Worm (Caenorhabditis elegans) whole organism, L1 larva: ENCODE results near the gene klp-7.

Experiments
- C04F5.9 ChIP-seq: sonication (generic microtip); optimal IDR thresholded peaks from 2 replicates; lab custom pipeline; 2016; ENCODE audit warnings: missing genetic modification characterization, missing compliant biosample characterization
- C16A3.4 ChIP-seq: fragments of 150-350 bp; optimal IDR thresholded peaks from 2 replicates; lab custom pipeline; 2014; ENCODE audit warnings: missing biosample characterization, missing genetic modification characterization
- C34B4.2 ChIP-seq: sonication (generic microtip); optimal IDR thresholded peaks from 2 replicates; lab custom pipeline; 2017; ENCODE audit warnings: mild to moderate bottlenecking, missing genetic modification characterization, missing compliant biosample characterization
- F16B12.6 ChIP-seq: fragments of 150-350 bp; optimal IDR thresholded peaks from 2 replicates; lab custom pipeline; 2014; ENCODE audit warnings: missing biosample characterization, missing genetic modification characterization
- aha-1 ChIP-seq: fragments of 150-350 bp; optimal IDR thresholded peaks from 2 replicates; lab custom pipeline; 2014; ENCODE audit warnings: missing biosample characterization, missing genetic modification characterization
- alr-1 ChIP-seq: fragments of 200-800 bp; sonication (Bioruptor generic); optimal IDR thresholded peaks from 2 replicates; lab custom pipeline; 2018; ENCODE audit warnings: borderline replicate concordance, mild to moderate bottlenecking, missing genetic modification characterization, missing compliant biosample characterization
- aly-2 ChIP-seq: fragments of 150-350 bp; optimal IDR thresholded peaks from 2 replicates; lab custom pipeline; 2014; ENCODE audit warnings: missing biosample characterization, missing genetic modification characterization
- ama-1 ChIP-seq: fragments of 150-350 bp; optimal IDR thresholded peaks from 2 replicates; lab custom pipeline; 2014
- blmp-1 ChIP-seq: fragments of 150-350 bp; optimal IDR thresholded peaks from 2 replicates; lab custom pipeline; 2014; ENCODE audit warnings: missing biosample characterization, missing genetic modification characterization
- ceh-63 ChIP-seq: fragments of 200-800 bp; sonication (Bioruptor generic); optimal IDR thresholded peaks from 2 replicates; lab custom pipeline; 2018; ENCODE audit warnings: mild to moderate bottlenecking, missing genetic modification characterization, missing compliant biosample characterization
- ceh-8 ChIP-seq: fragments of 200-800 bp; sonication (Bioruptor generic); optimal IDR thresholded peaks from 2 replicates; lab custom pipeline; 2018; ENCODE audit warnings: mild to moderate bottlenecking, missing genetic modification characterization, moderate library complexity, missing compliant biosample characterization
- ceh-82 ChIP-seq, 3 experiments: fragments of 150-350 bp in 1 of 3; sonication (generic microtip) in 2 of 3; optimal IDR thresholded peaks; 2 replicates each; lab custom pipeline; 2014 to 2017; ENCODE audit warnings: missing biosample characterization in 3 of 3, missing genetic modification characterization in 3 of 3
- ces-1 ChIP-seq: fragments of 150-350 bp; optimal IDR thresholded peaks from 2 replicates; lab custom pipeline; 2014; ENCODE audit warnings: missing biosample characterization, missing genetic modification reagents, missing genetic modification characterization
- dpl-1 ChIP-seq, 3 experiments: fragments of 150-350 bp in 2 of 3; sonication (generic microtip) in 1 of 3; optimal IDR thresholded peaks; 2 replicates each; lab custom pipeline; 2014 to 2017; ENCODE audit warnings: missing biosample characterization in 3 of 3, missing genetic modification characterization in 3 of 3, missing genetic modification reagents in 3 of 3
- efl-1 ChIP-seq, 4 experiments: fragments of 150-350 bp; optimal IDR thresholded peaks in 3 of 4; peaks in 1 of 4; 1 replicate in 1 of 4; 2 replicates in 3 of 4; lab custom pipeline; 2014; ENCODE audit warnings: missing biosample characterization in 2 of 4, missing genetic modification characterization in 2 of 4, missing genetic modification reagents in 2 of 4
- elt-2 ChIP-seq: sonication (generic microtip); optimal IDR thresholded peaks from 2 replicates; lab custom pipeline; 2016; ENCODE audit warnings: missing genetic modification characterization, mild to moderate bottlenecking, inconsistent platforms, missing compliant biosample characterization, missing genetic modification reagents
- elt-3 ChIP-seq, 6 experiments: fragments of 150-350 bp in 1 of 6; sonication (generic microtip); optimal IDR thresholded peaks; 2 replicates each; lab custom pipeline; 2017 to 2018; ENCODE audit warnings: missing biosample characterization in 6 of 6, missing genetic modification characterization in 6 of 6, inconsistent platforms in 1 of 6
- fkh-10 ChIP-seq: sonication (generic microtip); optimal IDR thresholded peaks from 2 replicates; lab custom pipeline; 2017; ENCODE audit warnings: missing biosample characterization, missing genetic modification reagents, missing genetic modification characterization
- fkh-8 ChIP-seq: sonication (generic microtip); optimal IDR thresholded peaks from 2 replicates; lab custom pipeline; 2016; ENCODE audit warnings: mild to moderate bottlenecking, missing genetic modification characterization, missing compliant biosample characterization
- fos-1 ChIP-seq: fragments of 150-350 bp; optimal IDR thresholded peaks from 2 replicates; lab custom pipeline; 2014; ENCODE audit warnings: missing biosample characterization, missing genetic modification characterization
- hpl-2 ChIP-seq: fragments of 150-350 bp; optimal IDR thresholded peaks from 2 replicates; lab custom pipeline; 2014; ENCODE audit warnings: missing biosample characterization, missing genetic modification reagents, missing genetic modification characterization
- irx-1 ChIP-seq: sonication (generic microtip); optimal IDR thresholded peaks from 2 replicates; lab custom pipeline; 2016; ENCODE audit warnings: missing genetic modification characterization, missing compliant biosample characterization
- jun-1 ChIP-seq: fragments of 150-350 bp; optimal IDR thresholded peaks from 2 replicates; lab custom pipeline; 2014; ENCODE audit warnings: missing biosample characterization, missing genetic modification reagents, missing genetic modification characterization
- lin-13 ChIP-seq: fragments of 150-350 bp; optimal IDR thresholded peaks from 2 replicates; lab custom pipeline; 2014; ENCODE audit warnings: missing biosample characterization, missing genetic modification reagents, missing genetic modification characterization
- lin-15B ChIP-seq: fragments of 150-350 bp; sonication (generic microtip); optimal IDR thresholded peaks from 3 replicates; lab custom pipeline; 2014; ENCODE audit warnings: missing biosample characterization, missing genetic modification characterization
- lin-35 ChIP-seq, 2 experiments: fragments of 150-350 bp; optimal IDR thresholded peaks; 2 replicates each; lab custom pipeline; 2014; ENCODE audit warnings: missing biosample characterization in 2 of 2, missing genetic modification characterization in 2 of 2, missing genetic modification reagents in 2 of 2
- lin-39 ChIP-seq: fragments of 150-350 bp; optimal IDR thresholded peaks from 2 replicates; lab custom pipeline; 2014; ENCODE audit warnings: missing biosample characterization, missing genetic modification reagents, missing genetic modification characterization
- mab-9 ChIP-seq: fragments of 200-800 bp; sonication (Bioruptor generic); IDR thresholded peaks from 2 replicates; pipeline ENCODE4 v1.3.6; 2022; ENCODE audit warnings: missing genetic modification reagents, missing genetic modification characterization, missing compliant biosample characterization
- mdl-1 ChIP-seq, 2 experiments: fragments of 150-350 bp; optimal IDR thresholded peaks; 2 replicates each; lab custom pipeline; 2014 to 2017; ENCODE audit warnings: missing biosample characterization in 2 of 2, missing genetic modification characterization in 2 of 2, inconsistent platforms in 1 of 2
- nhr-11 ChIP-seq: fragments of 150-350 bp; optimal IDR thresholded peaks from 2 replicates; lab custom pipeline; 2014; ENCODE audit warnings: missing biosample characterization, missing genetic modification characterization
- nhr-12 ChIP-seq: sonication (generic microtip); optimal IDR thresholded peaks from 2 replicates; lab custom pipeline; 2017; ENCODE audit warnings: missing biosample characterization, missing genetic modification characterization
- nhr-19 ChIP-seq: fragments of 200-800 bp; sonication (Bioruptor generic); conservative IDR thresholded peaks from 2 replicates; pipeline ENCODE4 v1.3.6; 2022; ENCODE audit warnings: missing genetic modification characterization, missing compliant biosample characterization
- nhr-20 ChIP-seq: sonication (generic microtip); optimal IDR thresholded peaks from 2 replicates; lab custom pipeline; 2016; ENCODE audit warnings: mild to moderate bottlenecking, missing genetic modification characterization, missing compliant biosample characterization
- nhr-237 ChIP-seq: fragments of 150-350 bp; optimal IDR thresholded peaks from 2 replicates; lab custom pipeline; 2014; ENCODE audit warnings: missing biosample characterization, missing genetic modification characterization
- nhr-28 ChIP-seq: fragments of 150-350 bp; optimal IDR thresholded peaks from 2 replicates; lab custom pipeline; 2014; ENCODE audit warnings: missing biosample characterization, missing genetic modification characterization
- nhr-47 ChIP-seq: sonication (generic microtip); optimal IDR thresholded peaks from 2 replicates; lab custom pipeline; 2016; ENCODE audit warnings: mild to moderate bottlenecking, missing genetic modification characterization, moderate library complexity, missing compliant biosample characterization
- nhr-77 ChIP-seq: fragments of 150-350 bp; optimal IDR thresholded peaks from 2 replicates; lab custom pipeline; 2014; ENCODE audit warnings: missing biosample characterization, missing genetic modification characterization
- nhr-85 ChIP-seq: sonication (generic microtip); peaks from one replicate; lab custom pipeline; 2016; ENCODE audit warnings: missing genetic modification characterization, inconsistent platforms, missing compliant biosample characterization
- nhr-90 ChIP-seq: sonication (generic microtip); optimal IDR thresholded peaks from 2 replicates; lab custom pipeline; 2016; ENCODE audit warnings: mild to moderate bottlenecking, missing genetic modification characterization, missing compliant biosample characterization; ENCODE audit not compliant: poor library complexity
- pag-3 ChIP-seq: sonication (generic microtip); optimal IDR thresholded peaks from 2 replicates; lab custom pipeline; 2017; ENCODE audit warnings: missing genetic modification characterization, mild to moderate bottlenecking, missing compliant biosample characterization, antibody characterized with exemption, borderline replicate concordance; ENCODE audit not compliant: insufficient read depth
- pax-3 ChIP-seq: fragments of 200-800 bp; sonication (Bioruptor generic); optimal IDR thresholded peaks from 2 replicates; lab custom pipeline; 2018; ENCODE audit warnings: mild to moderate bottlenecking, missing genetic modification characterization, moderate library complexity, missing compliant biosample characterization
- pqm-1 ChIP-seq: sonication (generic microtip); optimal IDR thresholded peaks from 3 replicates; lab custom pipeline; 2017; ENCODE audit warnings: missing biosample characterization, missing genetic modification characterization
- skn-1 ChIP-seq: fragments of 150-350 bp; optimal IDR thresholded peaks from 2 replicates; lab custom pipeline; 2014; ENCODE audit warnings: missing biosample characterization, missing genetic modification characterization
- snpc-4 ChIP-seq: fragments of 150-350 bp; optimal IDR thresholded peaks from 2 replicates; lab custom pipeline; 2014; ENCODE audit warnings: missing biosample characterization, missing genetic modification characterization
- snu-23 ChIP-seq: sonication (generic microtip); optimal IDR thresholded peaks from 2 replicates; lab custom pipeline; 2016; ENCODE audit warnings: missing genetic modification characterization, missing compliant biosample characterization
- sox-4 ChIP-seq: sonication (generic microtip); optimal IDR thresholded peaks from 2 replicates; lab custom pipeline; 2016; ENCODE audit warnings: missing genetic modification characterization, missing compliant biosample characterization
- sup-37 ChIP-seq: fragments of 200-800 bp; sonication (Bioruptor generic); optimal IDR thresholded peaks from 2 replicates; lab custom pipeline; 2018; ENCODE audit warnings: mild to moderate bottlenecking, missing genetic modification characterization, missing compliant biosample characterization
- swsn-7 ChIP-seq: sonication (generic microtip); optimal IDR thresholded peaks from 2 replicates; lab custom pipeline; 2016; ENCODE audit warnings: missing genetic modification characterization, missing compliant biosample characterization
- unc-86 ChIP-seq: sonication (generic microtip); optimal IDR thresholded peaks from 2 replicates; lab custom pipeline; 2016; ENCODE audit warnings: missing genetic modification characterization, missing compliant biosample characterization
- vab-15 ChIP-seq: sonication (generic microtip); optimal IDR thresholded peaks from 2 replicates; lab custom pipeline; 2017; ENCODE audit warnings: missing genotype, mild to moderate bottlenecking, missing genetic modification characterization, missing compliant biosample characterization
- ztf-11 ChIP-seq, 2 experiments: sonication (generic microtip); optimal IDR thresholded peaks; 2 replicates each; lab custom pipeline; 2016 to 2017; ENCODE audit warnings: missing genetic modification characterization in 2 of 2, missing biosample characterization in 1 of 2, missing compliant biosample characterization in 1 of 2

klp-7 gene

DNA sequence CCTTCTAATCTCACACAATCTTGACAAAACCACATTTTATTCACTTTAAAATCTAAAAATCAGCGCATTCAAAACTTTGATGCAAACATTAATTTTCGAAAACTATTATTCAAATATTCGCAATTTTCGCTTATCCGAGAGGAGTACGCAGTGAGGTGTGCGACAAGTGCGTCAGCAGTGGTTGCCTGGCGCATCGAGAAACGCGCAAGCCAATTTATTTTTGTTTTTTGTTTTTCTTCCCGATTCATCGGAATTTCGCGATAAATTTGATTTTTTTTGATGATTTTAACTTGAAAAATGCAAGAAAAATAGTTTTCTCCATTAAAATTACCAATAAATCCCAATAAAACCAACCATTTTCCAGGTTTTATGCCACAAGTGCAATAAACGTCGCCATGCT, 43.1 kb downstream of the klp-7 start, which contains the start of the genes fbxb-85 and hex-3 (continued):
- peak; percentile 78 for TF ChIP-seq hpl-2 (GFP tag; lab: Kevin White, UChicago)
- TF ChIP-seq F16B12.6 (tag; lab: Kevin White, UChicago), result peak; percentile 75
- TF ChIP-seq nhr-20 (tag; lab: Kevin White, UChicago), result peak; percentile 95
- TF ChIP-seq nhr-85 (tag; lab: Kevin White, UChicago), result peak; percentile 97
- peak; percentile 93 for TF ChIP-seq fkh-10 (GFP tag; lab: Kevin White, UChicago)
- peak; percentile 85 for TF ChIP-seq snpc-4 (tag; lab: Kevin White, UChicago)

DNA sequence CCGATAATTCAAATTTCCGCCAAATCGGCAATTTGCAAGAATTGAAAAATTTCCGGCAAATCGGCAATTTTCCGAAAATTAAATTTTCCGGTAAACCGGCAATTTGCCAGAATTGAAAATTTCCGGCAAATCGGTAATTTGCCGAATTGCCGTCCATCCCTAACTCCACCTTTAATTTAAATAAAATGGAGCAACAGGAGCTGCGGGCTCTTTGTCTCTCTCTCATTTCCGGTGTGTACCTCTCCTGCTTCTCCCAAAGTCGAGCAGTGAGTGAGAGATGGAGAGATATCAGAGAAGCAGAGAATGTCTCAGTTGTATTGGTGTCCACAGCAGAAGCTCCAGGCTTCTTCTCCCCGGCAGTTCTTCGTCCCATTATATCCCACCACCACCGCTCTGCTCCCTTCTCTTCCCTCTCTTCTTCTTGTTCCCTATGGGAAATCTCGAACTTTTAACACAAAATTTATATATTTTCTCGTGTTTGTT, 49.7 kb downstream of the klp-7 start, which contains the start of gene Y39A1C.1:
Y39A1C.1 (plus strand) TSS at position 51 of the 483 bp plus-strand sequence.
- no peak for TF ChIP-seq C04F5.9 (tag; lab: Kevin White, UChicago)
- TF ChIP-seq nhr-11 (tag; lab: Kevin White, UChicago), result no peak
- TF ChIP-seq nhr-12, result no peak
- peak in 1 of 3 experiments; percentile 5 for TF ChIP-seq dpl-1 (GFP tag; optimal IDR thresholded peaks at IDR 0.05; lab: Kevin White, UChicago)
- no peak for TF ChIP-seq swsn-7 (tag; lab: Kevin White, UChicago)
- no peak for TF ChIP-seq ces-1
- TF ChIP-seq efl-1 (optimal IDR thresholded peaks at IDR 0.05; lab: Kevin White, UChicago), result peak; percentile 14 to 18
- TF ChIP-seq efl-1 (GFP tag; optimal IDR thresholded peaks at IDR 0.05 in 1 of 2; lab: Kevin White, UChicago), result peak in 1 of 2 experiments; percentile 22
- TF ChIP-seq fos-1 (tag; lab: Kevin White, UChicago), result no peak
- peak; percentile 26 for TF ChIP-seq snu-23 (GFP tag; lab: Kevin White, UChicago)
- TF ChIP-seq alr-1, result no peak
- no peak for TF ChIP-seq nhr-237 (tag; lab: Kevin White, UChicago)
- no peak for TF ChIP-seq nhr-77 (tag; lab: Kevin White, UChicago)
- no peak for TF ChIP-seq lin-15B
- TF ChIP-seq nhr-19 (GFP tag; lab: Robert Waterston, UW), result peak; percentile 3; the same call in 1 of the 2 replicates
- no peak for TF ChIP-seq aha-1 (tag; lab: Kevin White, UChicago)
- no peak for TF ChIP-seq jun-1 (tag; lab: Kevin White, UChicago)
- no peak for TF ChIP-seq nhr-28 (tag; lab: Kevin White, UChicago)
- TF ChIP-seq lin-35 (GFP tag; optimal IDR thresholded peaks at IDR 0.05; lab: Kevin White, UChicago), result peak in 1 of 2 experiments; percentile 34
- no peak for TF ChIP-seq C16A3.4 (tag; lab: Kevin White, UChicago)
- no peak for TF ChIP-seq sup-37 (GFP tag; lab: Kevin White, UChicago)
- TF ChIP-seq ztf-11 (tag; optimal IDR thresholded peaks at IDR 0.05; lab: Kevin White, UChicago), result no peak
- no peak for TF ChIP-seq ceh-63 (GFP tag; lab: Kevin White, UChicago)
- TF ChIP-seq mdl-1 (tag; optimal IDR thresholded peaks at IDR 0.05; lab: Kevin White, UChicago), result no peak
- peak; percentile 50 for TF ChIP-seq fkh-8 (tag; lab: Kevin White, UChicago)
- no peak for TF ChIP-seq pax-3
- TF ChIP-seq ama-1 (lab: Kevin White, UChicago), result no peak
- 0 out of 2 replicates have a peak, but pooled peaks have one; percentile 11 for TF ChIP-seq mab-9 (GFP tag; lab: Robert Waterston, UW)
- TF ChIP-seq lin-13 (GFP tag; lab: Kevin White, UChicago), result no peak
- no peak for TF ChIP-seq lin-39 (tag; lab: Kevin White, UChicago)
- TF ChIP-seq skn-1 (tag; lab: Kevin White, UChicago), result peak; percentile 5
- TF ChIP-seq aly-2 (tag; lab: Kevin White, UChicago), result no peak
- no peak for TF ChIP-seq pqm-1
- no peak for TF ChIP-seq nhr-90 (tag; lab: Kevin White, UChicago)
- no peak for TF ChIP-seq elt-3 (tag; optimal IDR thresholded peaks at IDR 0.05; lab: Kevin White, UChicago)
- no peak for TF ChIP-seq ceh-8
- no peak for TF ChIP-seq elt-2 (tag; lab: Kevin White, UChicago)
- TF ChIP-seq nhr-85 (tag; lab: Kevin White, UChicago), result no peak
- no peak for TF ChIP-seq unc-86
- TF ChIP-seq sox-4, result no peak
- TF ChIP-seq nhr-47 (tag; lab: Kevin White, UChicago), result peak; percentile 14
- TF ChIP-seq irx-1 (tag; lab: Kevin White, UChicago), result no peak
- TF ChIP-seq pag-3 (tag; lab: Kevin White, UChicago), result no peak
- no peak for TF ChIP-seq blmp-1 (tag; lab: Kevin White, UChicago)
- TF ChIP-seq vab-15 (tag; lab: Kevin White, UChicago), result no peak
- TF ChIP-seq C34B4.2 (tag; lab: Kevin White, UChicago), result no peak
- TF ChIP-seq ceh-82 (tag; optimal IDR thresholded peaks at IDR 0.05; lab: Kevin White, UChicago), result peak in 2 of 3 experiments; percentile 9 to 29
